Worm (Caenorhabditis elegans) whole organism, L3 larva: ENCODE data around the gene Y57A10C.9.

Experiments used
- R02D3.7 ChIP-seq: fragments of 150-350 bp; optimal IDR thresholded peaks from 2 replicates; lab custom pipeline; 2014; ENCODE audit warnings: missing biosample characterization, missing genetic modification characterization
- ZK546.5 ChIP-seq: sonication (generic microtip); optimal IDR thresholded peaks from 2 replicates; lab custom pipeline; 2017; ENCODE audit warnings: missing biosample characterization, missing genetic modification characterization
- ama-1 ChIP-seq: fragments of 150-350 bp; optimal IDR thresholded peaks from 2 replicates; lab custom pipeline; 2018
- ceh-28 ChIP-seq: fragments of 150-350 bp; optimal IDR thresholded peaks from 2 replicates; lab custom pipeline; 2014; ENCODE audit warnings: missing biosample characterization, missing genetic modification reagents, missing genetic modification characterization
- ceh-82 ChIP-seq: fragments of 150-350 bp; optimal IDR thresholded peaks from 2 replicates; lab custom pipeline; 2014; ENCODE audit warnings: missing biosample characterization, missing genetic modification characterization
- ceh-9 ChIP-seq: sonication (generic microtip); optimal IDR thresholded peaks from 2 replicates; lab custom pipeline; 2018; ENCODE audit warnings: missing biosample characterization, missing genetic modification characterization
- egl-27 ChIP-seq: sonication (generic microtip); optimal IDR thresholded peaks from 4 replicates; lab custom pipeline; 2017; ENCODE audit warnings: missing biosample characterization, missing genetic modification reagents, missing genetic modification characterization
- egl-5 ChIP-seq: fragments of 150-350 bp; optimal IDR thresholded peaks from 2 replicates; lab custom pipeline; 2017; ENCODE audit warnings: missing biosample characterization, missing genetic modification reagents, missing genetic modification characterization, inconsistent platforms
- elt-1 ChIP-seq: fragments of 150-350 bp; optimal IDR thresholded peaks from 2 replicates; lab custom pipeline; 2014; ENCODE audit warnings: missing biosample characterization, missing genetic modification characterization
- elt-3 ChIP-seq, 3 experiments: fragments of 150-350 bp in 1 of 3; sonication (generic microtip) in 2 of 3; optimal IDR thresholded peaks; 2 replicates in 2 of 3; 4 replicates in 1 of 3; lab custom pipeline; 2014 to 2017; ENCODE audit warnings: missing biosample characterization in 3 of 3, missing genetic modification characterization in 3 of 3
- eor-1 ChIP-seq, 2 experiments: fragments of 150-350 bp; optimal IDR thresholded peaks; 2 replicates each; lab custom pipeline; 2014 to 2018; ENCODE audit warnings: missing biosample characterization in 2 of 2, missing genetic modification characterization in 2 of 2
- fkh-10 ChIP-seq: sonication (generic microtip); optimal IDR thresholded peaks from 2 replicates; lab custom pipeline; 2017; ENCODE audit warnings: missing biosample characterization, missing genetic modification reagents, missing genetic modification characterization
- fkh-2 ChIP-seq: fragments of 150-350 bp; optimal IDR thresholded peaks from 2 replicates; lab custom pipeline; 2014; ENCODE audit warnings: missing biosample characterization, missing genetic modification reagents, missing genetic modification characterization
- fos-1 ChIP-seq: fragments of 150-350 bp; optimal IDR thresholded peaks from 2 replicates; lab custom pipeline; 2014; ENCODE audit warnings: missing biosample characterization, missing genetic modification characterization
- hmg-11 ChIP-seq: sonication (generic microtip); optimal IDR thresholded peaks from 2 replicates; lab custom pipeline; 2016; ENCODE audit warnings: missing genetic modification characterization, missing compliant biosample characterization
- jun-1 ChIP-seq: fragments of 150-350 bp; optimal IDR thresholded peaks from 2 replicates; lab custom pipeline; 2014; ENCODE audit warnings: missing biosample characterization, missing genetic modification reagents, missing genetic modification characterization
- mdl-1 ChIP-seq: fragments of 150-350 bp; optimal IDR thresholded peaks from 2 replicates; lab custom pipeline; 2014; ENCODE audit warnings: missing biosample characterization, missing genetic modification characterization
- mml-1 ChIP-seq: fragments of 150-350 bp; sonication (generic microtip); optimal IDR thresholded peaks from 3 replicates; lab custom pipeline; 2014; ENCODE audit warnings: missing biosample characterization, missing genetic modification characterization
- nfya-1 ChIP-seq: sonication (generic microtip); optimal IDR thresholded peaks from 2 replicates; lab custom pipeline; 2017; ENCODE audit warnings: missing genetic modification characterization, mild to moderate bottlenecking, missing compliant biosample characterization, antibody characterized with exemption, moderate library complexity; ENCODE audit not compliant: insufficient read depth
- nhr-11 ChIP-seq: fragments of 150-350 bp; optimal IDR thresholded peaks from 2 replicates; lab custom pipeline; 2014; ENCODE audit warnings: missing biosample characterization, missing genetic modification characterization
- nhr-23 ChIP-seq: fragments of 150-350 bp; optimal IDR thresholded peaks from 2 replicates; lab custom pipeline; 2014; ENCODE audit warnings: missing biosample characterization, missing genetic modification reagents, missing genetic modification characterization
- nhr-25 ChIP-seq: sonication (generic microtip); optimal IDR thresholded peaks from 2 replicates; lab custom pipeline; 2017; ENCODE audit warnings: missing biosample characterization, missing genetic modification characterization
- nhr-43 ChIP-seq: sonication (generic microtip); optimal IDR thresholded peaks from 2 replicates; lab custom pipeline; 2016; ENCODE audit warnings: mild to moderate bottlenecking, missing genetic modification characterization, missing compliant biosample characterization; ENCODE audit not compliant: poor library complexity, severe bottlenecking
- nhr-67 ChIP-seq: fragments of 150-350 bp; optimal IDR thresholded peaks from 2 replicates; lab custom pipeline; 2014; ENCODE audit warnings: missing biosample characterization, missing genetic modification characterization
- nhr-76 ChIP-seq: fragments of 150-350 bp; sonication (generic microtip); optimal IDR thresholded peaks from 5 replicates; lab custom pipeline; 2014; ENCODE audit warnings: missing biosample characterization, missing genetic modification characterization
- pha-4 ChIP-seq: fragments of 150-350 bp; optimal IDR thresholded peaks from 2 replicates; lab custom pipeline; 2014; ENCODE audit warnings: missing biosample characterization, missing genetic modification reagents, missing genetic modification characterization
- pqm-1 ChIP-seq: fragments of 150-350 bp; optimal IDR thresholded peaks from 2 replicates; lab custom pipeline; 2017; ENCODE audit warnings: missing biosample characterization, missing genetic modification characterization, inconsistent platforms
- snpc-4 ChIP-seq: fragments of 150-350 bp; optimal IDR thresholded peaks from 2 replicates; lab custom pipeline; 2014; ENCODE audit warnings: missing biosample characterization, missing genetic modification characterization
- tbx-2 ChIP-seq: sonication (generic microtip); optimal IDR thresholded peaks from 2 replicates; lab custom pipeline; 2016; ENCODE audit warnings: mild to moderate bottlenecking, missing genetic modification characterization, missing compliant biosample characterization
- unc-39 ChIP-seq: sonication (generic microtip); optimal IDR thresholded peaks from 4 replicates; lab custom pipeline; 2017; ENCODE audit warnings: missing biosample characterization, missing genetic modification characterization
- unc-62 ChIP-seq: fragments of 150-350 bp; sonication (generic microtip); optimal IDR thresholded peaks from 4 replicates; lab custom pipeline; 2014; ENCODE audit warnings: missing biosample characterization, missing genetic modification reagents, missing genetic modification characterization
- ztf-11 ChIP-seq: fragments of 150-350 bp; optimal IDR thresholded peaks from 2 replicates; lab custom pipeline; 2014; ENCODE audit warnings: missing biosample characterization, missing genetic modification characterization
- ztf-4 ChIP-seq: fragments of 150-350 bp; optimal IDR thresholded peaks from 2 replicates; lab custom pipeline; 2014; ENCODE audit warnings: missing biosample characterization, missing genetic modification characterization

Gene Y57A10C.9

DNA sequence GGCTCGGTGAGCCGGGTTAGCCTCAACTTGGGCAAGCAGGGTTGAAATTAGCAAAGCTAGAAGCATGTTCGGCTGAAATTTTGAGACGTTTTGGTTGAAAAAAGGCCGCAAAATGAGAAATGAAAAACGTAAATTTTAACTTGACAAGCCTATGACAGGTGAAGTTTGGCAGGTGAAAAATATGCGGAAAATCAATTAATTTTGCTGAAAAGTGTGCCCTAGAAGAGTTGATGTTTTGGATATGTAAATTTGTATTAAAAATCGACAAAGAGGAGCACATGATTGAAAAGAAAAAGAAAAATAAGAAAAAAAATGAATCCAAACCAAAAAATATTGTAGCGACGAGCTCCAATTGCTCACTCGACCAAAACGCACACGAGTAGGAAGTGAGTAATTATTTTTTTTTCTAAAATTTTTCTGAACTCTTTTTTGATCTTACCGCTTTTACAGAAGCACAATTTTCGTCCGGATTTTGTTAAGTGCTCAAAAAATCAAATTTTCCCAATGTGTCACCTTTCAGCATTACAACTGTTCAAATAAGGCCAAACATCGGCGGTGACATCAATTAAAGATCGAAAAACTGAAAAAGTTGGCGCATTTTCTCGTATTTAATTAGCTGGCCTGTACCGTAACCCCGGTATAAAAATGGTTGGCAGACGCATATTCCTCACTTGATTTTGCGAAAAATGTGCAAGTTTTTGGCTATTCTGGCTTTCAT lies 33.0 kb upstream of the Y57A10C.9 start, which contains the start of the genes F15A4.5 and phat-8:
F15A4.5 (minus strand) TSS at position 101 of the 718 bp plus-strand sequence.
phat-8 (plus strand) TSS at position 668 of the 718 bp plus-strand sequence.
- TF ChIP-seq jun-1 (tag; lab: Kevin White, UChicago), result no peak
- no peak for TF ChIP-seq ceh-28
- no peak for TF ChIP-seq egl-5 (tag; lab: Kevin White, UChicago)
- no peak for TF ChIP-seq fkh-2 (tag; lab: Kevin White, UChicago)
- no peak for TF ChIP-seq elt-1 (tag; lab: Kevin White, UChicago)
- no peak for TF ChIP-seq eor-1 (tag; optimal IDR thresholded peaks at IDR 0.05; lab: Kevin White, UChicago)
- no peak for TF ChIP-seq unc-39 (tag; lab: Kevin White, UChicago)

DNA sequence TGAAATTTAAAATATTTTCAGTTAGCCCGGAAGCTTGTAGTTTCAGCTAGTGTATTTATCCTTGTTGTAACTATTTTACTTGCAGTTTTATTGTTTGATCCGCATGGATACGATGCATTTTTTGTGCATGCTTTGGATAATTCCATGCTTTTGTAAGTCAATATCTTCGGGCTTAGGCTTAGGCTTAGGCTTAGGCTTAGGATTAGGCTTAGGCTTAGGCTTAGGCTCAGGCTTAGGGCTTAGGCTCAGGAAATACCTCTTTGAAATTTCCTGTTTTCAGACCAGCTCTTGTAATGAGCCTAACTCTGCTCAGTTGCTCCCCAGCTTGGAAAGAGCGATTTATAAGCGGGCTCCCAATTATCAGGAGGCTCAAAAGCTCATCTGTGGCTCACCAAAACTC lies 28.7 kb upstream of the Y57A10C.9 start, which contains the start of gene srg-16:
srg-16 (plus strand) TSS at position 87 of the 400 bp plus-strand sequence.
- no peak for TF ChIP-seq nhr-43
- no peak for TF ChIP-seq nhr-11
- no peak for TF ChIP-seq ceh-82 (tag; lab: Kevin White, UChicago)
- TF ChIP-seq ceh-9 (tag; lab: Kevin White, UChicago), result no peak
- TF ChIP-seq eor-1 (tag; optimal IDR thresholded peaks at IDR 0.05; lab: Kevin White, UChicago), result no peak
- no peak for TF ChIP-seq hmg-11 (tag; lab: Kevin White, UChicago)
- TF ChIP-seq nfya-1 (tag; lab: Kevin White, UChicago), result no peak
- TF ChIP-seq, all 47 proteins: peak for 0

DNA sequence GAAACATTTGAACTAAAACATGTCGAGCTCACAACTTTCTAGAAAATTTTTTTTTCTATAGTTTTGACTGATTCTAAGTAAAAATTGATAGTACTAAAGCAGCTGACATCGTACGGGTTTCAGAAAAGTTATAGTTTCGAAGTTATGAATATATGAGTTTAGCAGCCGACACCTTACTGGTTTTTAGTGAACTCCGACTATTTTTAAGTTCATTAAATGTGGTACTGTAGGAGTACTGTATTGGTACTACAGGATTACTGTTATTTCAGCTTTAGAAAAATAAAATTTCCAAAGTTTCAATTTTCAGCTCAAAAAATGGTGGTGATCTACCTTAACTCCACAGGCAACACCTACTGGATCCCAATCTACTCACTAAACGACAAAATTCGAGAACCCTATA lies 27.2 kb upstream of the Y57A10C.9 start, which contains the start of gene sre-37:
sre-37 (plus strand) TSS at position 301 of the 400 bp plus-strand sequence.
- no peak for TF ChIP-seq nhr-76 (tag; lab: Kevin White, UChicago)
- no peak for TF ChIP-seq pha-4 (tag; lab: Kevin White, UChicago)
- no peak for TF ChIP-seq ceh-82 (tag; lab: Kevin White, UChicago)
- no peak for TF ChIP-seq nhr-25 (tag; lab: Kevin White, UChicago)

DNA sequence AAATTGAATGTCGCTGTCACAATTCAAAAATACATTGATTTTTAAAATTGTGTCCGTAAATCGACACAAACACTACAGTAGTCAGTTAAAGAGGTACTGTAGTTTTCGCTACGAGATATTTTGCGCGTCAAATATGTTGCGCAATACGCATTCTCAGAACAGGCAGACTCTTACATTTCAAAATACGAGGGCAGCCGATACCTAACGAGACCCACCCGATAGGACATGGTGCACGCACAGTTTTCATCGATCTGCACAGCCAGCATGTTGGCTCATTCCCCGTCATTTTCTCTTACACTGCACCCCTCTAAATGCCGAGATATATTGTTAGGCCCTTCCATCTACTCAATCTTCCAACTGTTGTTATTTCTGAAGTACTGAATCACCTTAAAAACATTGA lies 23.9 kb upstream of the Y57A10C.9 start, which contains the start of gene F15A4.2:
F15A4.2 (plus strand) TSS at position 301 of the 400 bp plus-strand sequence.
- TF ChIP-seq pha-4 (tag; lab: Kevin White, UChicago) (no peak), nhr-76 (tag; lab: Kevin White, UChicago) (no peak), unc-62 (GFP tag; lab: Kevin White, UChicago) (no peak), mml-1 (no peak), nfya-1 (tag; lab: Kevin White, UChicago) (no peak), nhr-43 (no peak), fos-1 (tag; lab: Kevin White, UChicago) (no peak), ztf-4 (tag; lab: Kevin White, UChicago) (no peak), nhr-67 (no peak), ztf-11 (tag; lab: Kevin White, UChicago) (no peak), hmg-11 (tag; lab: Kevin White, UChicago) (no peak), ZK546.5 (tag; lab: Kevin White, UChicago) (no peak), mdl-1 (no peak), ceh-82 (tag; lab: Kevin White, UChicago) (no peak), tbx-2 (tag; lab: Kevin White, UChicago) (no peak), nhr-11 (no peak), jun-1 (tag; lab: Kevin White, UChicago) (no peak), elt-3 (tag; optimal IDR thresholded peaks at IDR 0.05; lab: Kevin White, UChicago) (no peak)
- TF ChIP-seq, all 47 proteins: peak for 0

DNA sequence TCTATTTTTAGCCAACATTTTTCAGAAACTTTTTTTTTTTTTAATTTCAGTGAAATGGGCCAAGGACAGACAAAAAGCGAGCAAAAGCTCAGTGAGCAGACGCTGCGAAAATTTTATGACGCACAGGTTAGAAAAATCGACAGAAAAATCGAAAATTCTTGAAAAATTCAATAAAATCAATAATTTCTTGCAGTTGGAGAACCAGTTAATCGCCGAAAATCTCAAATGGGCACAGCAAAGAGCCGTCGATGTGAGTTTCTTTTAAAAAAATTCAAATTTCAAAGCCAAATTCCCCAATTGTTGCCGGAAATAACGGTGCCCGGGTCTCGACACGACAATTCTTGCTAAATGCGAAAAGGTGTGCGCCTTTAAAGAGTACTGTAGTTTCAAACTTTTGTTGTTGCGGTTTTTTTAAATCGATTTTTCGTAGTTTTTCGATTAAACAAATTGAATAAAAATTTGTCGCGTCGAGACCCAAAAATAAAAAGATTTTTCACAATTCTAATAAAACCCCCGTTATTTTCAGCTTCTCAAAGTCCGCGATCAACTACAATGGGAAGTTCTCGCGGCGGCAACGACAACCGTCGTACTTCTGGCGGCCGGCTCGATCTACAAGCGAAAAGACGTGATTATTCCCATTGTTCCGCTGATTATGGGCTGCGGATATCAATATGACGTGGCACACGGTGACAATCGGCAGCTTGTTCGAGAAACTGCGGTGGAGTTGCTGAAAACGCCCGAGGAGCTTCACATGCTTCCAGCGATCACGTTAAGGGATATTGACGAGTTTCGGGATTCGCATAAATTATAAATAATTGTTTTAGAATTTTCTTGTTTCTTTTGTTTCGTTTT lies 22.5 kb upstream of the Y57A10C.9 start, which contains the start of gene tag-280:
tag-280 (plus strand) TSS at position 51 of the 852 bp plus-strand sequence.
- TF ChIP-seq nhr-67, result no peak
- TF ChIP-seq snpc-4, result no peak
- TF ChIP-seq egl-27, result no peak
- TF ChIP-seq R02D3.7 (tag; lab: Kevin White, UChicago), result no peak
- TF ChIP-seq mml-1, result no peak
- TF ChIP-seq nhr-76 (tag; lab: Kevin White, UChicago), result no peak
- TF ChIP-seq elt-1 (tag; lab: Kevin White, UChicago), result no peak
- no peak for TF ChIP-seq fkh-10 (GFP tag; lab: Kevin White, UChicago)
- TF ChIP-seq eor-1 (tag; optimal IDR thresholded peaks at IDR 0.05; lab: Kevin White, UChicago), result no peak
- no peak for TF ChIP-seq ZK546.5 (tag; lab: Kevin White, UChicago)
- no peak for TF ChIP-seq pqm-1
- TF ChIP-seq tbx-2 (tag; lab: Kevin White, UChicago), result no peak
- no peak for TF ChIP-seq unc-62 (GFP tag; lab: Kevin White, UChicago)
- no peak for TF ChIP-seq ztf-4 (tag; lab: Kevin White, UChicago)
- no peak for TF ChIP-seq ama-1
- TF ChIP-seq nfya-1 (tag; lab: Kevin White, UChicago), result no peak
- TF ChIP-seq unc-39 (tag; lab: Kevin White, UChicago), result no peak
- no peak for TF ChIP-seq nhr-23 (tag; lab: Kevin White, UChicago)
